Fruit fly (Drosophila melanogaster) whole organism, embryonic: ENCODE data around the gene Cbp20.

Experiments used
- B-H1 ChIP-seq: fragments of 200-800 bp; sonication (Bioruptor generic); IDR thresholded peaks from 3 replicates; pipeline ENCODE4 v1.3.6; 2022; ENCODE audit warnings: missing biosample characterization, missing genetic modification characterization
- CG10147 ChIP-seq: fragments of 200-800 bp; sonication (Bioruptor generic); optimal IDR thresholded peaks from 2 replicates; lab custom pipeline; 2019; ENCODE audit warnings: missing biosample characterization, mild to moderate bottlenecking, missing genetic modification characterization, moderate library complexity
- CG11247 ChIP-seq: fragments of 200-800 bp; sonication (Bioruptor generic); IDR thresholded peaks from 2 replicates; pipeline ENCODE4 v1.3.6; 2022; ENCODE audit warnings: missing biosample characterization, missing genetic modification characterization
- CG11398 ChIP-seq: fragments of 200-800 bp; sonication (Bioruptor generic); optimal IDR thresholded peaks from 2 replicates; lab custom pipeline; 2016; ENCODE audit warnings: missing biosample characterization, missing genetic modification characterization
- CG1233 ChIP-seq: fragments of 200-800 bp; sonication (Bioruptor generic); optimal IDR thresholded peaks from 4 replicates; lab custom pipeline; 2018; ENCODE audit warnings: missing biosample characterization, mild to moderate bottlenecking, missing genetic modification characterization
- CG16779 ChIP-seq: fragments of 200-800 bp; sonication (Bioruptor generic); IDR thresholded peaks from 2 replicates; pipeline ENCODE4 v1.3.6; 2022; ENCODE audit warnings: missing biosample characterization, missing genetic modification characterization
- CG16813 ChIP-seq: fragments of 200-800 bp; sonication (Bioruptor generic); IDR thresholded peaks from 3 replicates; pipeline ENCODE4 v1.3.6; 2022; ENCODE audit warnings: missing biosample characterization, missing genetic modification characterization; ENCODE audit not compliant: partially characterized antibody
- CG3065 ChIP-seq: fragments of 200-800 bp; sonication (Bioruptor generic); optimal IDR thresholded peaks from 2 replicates; lab custom pipeline; 2016; ENCODE audit warnings: missing biosample characterization, missing genetic modification characterization
- CG31224 ChIP-seq: fragments of 200-800 bp; sonication (Bioruptor generic); IDR thresholded peaks from 2 replicates; pipeline ENCODE4 v1.3.6; 2022; ENCODE audit warnings: missing biosample characterization, missing genetic modification characterization
- CG31365 ChIP-seq: fragments of 200-800 bp; sonication (Bioruptor generic); optimal IDR thresholded peaks from 2 replicates; lab custom pipeline; 2018; ENCODE audit warnings: missing biosample characterization, mild to moderate bottlenecking, missing genetic modification characterization
- CG4730 ChIP-seq: fragments of 200-800 bp; sonication (Bioruptor generic); IDR thresholded peaks from 2 replicates; pipeline ENCODE4 v1.3.6; 2022; ENCODE audit warnings: missing biosample characterization, missing genetic modification characterization
- CG4854 ChIP-seq: fragments of 200-800 bp; sonication (Bioruptor generic); optimal IDR thresholded peaks from 2 replicates; lab custom pipeline; 2016; ENCODE audit warnings: missing biosample characterization, missing genetic modification characterization, inconsistent platforms
- CG5180 ChIP-seq: fragments of 200-800 bp; sonication (Bioruptor generic); optimal IDR thresholded peaks from 3 replicates; lab custom pipeline; 2017; ENCODE audit warnings: missing biosample characterization, missing genetic modification characterization, mild to moderate bottlenecking, moderate library complexity, missing genetic modification reagents
- CG6175 ChIP-seq: fragments of 200-800 bp; sonication (Bioruptor generic); IDR thresholded peaks from 3 replicates; pipeline ENCODE4 v1.3.6; 2022; ENCODE audit warnings: missing biosample characterization, missing genetic modification characterization
- CG6254 ChIP-seq: fragments of 200-800 bp; sonication (Bioruptor generic); optimal IDR thresholded peaks from 3 replicates; lab custom pipeline; 2017; ENCODE audit warnings: mild to moderate bottlenecking, missing biosample characterization, missing genetic modification reagents, missing genetic modification characterization
- CG6683 ChIP-seq: fragments of 200-800 bp; sonication (Bioruptor generic); optimal IDR thresholded peaks from 2 replicates; lab custom pipeline; 2017; ENCODE audit warnings: missing biosample characterization, mild to moderate bottlenecking, missing genetic modification characterization, missing genetic modification reagents
- CG7928 ChIP-seq: fragments of 200-800 bp; sonication (Bioruptor generic); optimal IDR thresholded peaks from 2 replicates; lab custom pipeline; 2017; ENCODE audit warnings: missing biosample characterization, mild to moderate bottlenecking, missing genetic modification characterization
- CG9797 ChIP-seq: fragments of 200-800 bp; sonication (Bioruptor generic); optimal IDR thresholded peaks from 3 replicates; lab custom pipeline; 2018; ENCODE audit warnings: missing biosample characterization, mild to moderate bottlenecking, missing genetic modification characterization
- CG9876 ChIP-seq: fragments of 200-800 bp; sonication (Bioruptor generic); optimal IDR thresholded peaks from 2 replicates; lab custom pipeline; 2016; ENCODE audit warnings: missing biosample characterization, missing genetic modification characterization
- Deaf1 ChIP-seq: fragments of 200-800 bp; optimal IDR thresholded peaks from 3 replicates; lab custom pipeline; 2019; ENCODE audit warnings: missing biosample characterization, mild to moderate bottlenecking, missing genetic modification characterization, moderate library complexity
- E2f1 ChIP-seq: fragments of 200-800 bp; sonication (Bioruptor generic); IDR thresholded peaks from 2 replicates; pipeline ENCODE4 v1.3.6; 2022; ENCODE audit warnings: missing biosample characterization, missing genetic modification characterization
- Hr3 ChIP-seq: fragments of 200-800 bp; sonication (Bioruptor generic); optimal IDR thresholded peaks from 3 replicates; lab custom pipeline; 2016; ENCODE audit warnings: missing biosample characterization, missing genetic modification characterization
- Myb ChIP-seq: fragments of 200-800 bp; sonication (Bioruptor generic); optimal IDR thresholded peaks from 2 replicates; lab custom pipeline; 2016; ENCODE audit warnings: missing biosample characterization, missing genetic modification characterization
- Sry-β ChIP-seq: fragments of 200-800 bp; sonication (Bioruptor generic); optimal IDR thresholded peaks from 2 replicates; lab custom pipeline; 2018; ENCODE audit warnings: missing biosample characterization, mild to moderate bottlenecking, missing genetic modification characterization, moderate library complexity
- ara ChIP-seq: fragments of 200-800 bp; sonication (Bioruptor generic); IDR thresholded peaks from 2 replicates; pipeline ENCODE4 v1.3.6; 2022; ENCODE audit warnings: missing biosample characterization, missing genetic modification characterization
- ash1 ChIP-seq: fragments of 200-800 bp; sonication (Bioruptor generic); optimal IDR thresholded peaks from 2 replicates; lab custom pipeline; 2018; ENCODE audit warnings: missing biosample characterization, mild to moderate bottlenecking, missing genetic modification characterization
- ato ChIP-seq: fragments of 200-800 bp; sonication (Bioruptor generic); IDR thresholded peaks from 2 replicates; pipeline ENCODE4 v1.3.6; 2022; ENCODE audit warnings: missing biosample characterization, missing genetic modification characterization; ENCODE audit not compliant: partially characterized antibody
- bigmax ChIP-seq: fragments of 200-800 bp; sonication (Bioruptor generic); optimal IDR thresholded peaks from 2 replicates; lab custom pipeline; 2018; ENCODE audit warnings: missing biosample characterization, mild to moderate bottlenecking, missing genetic modification characterization
- bsh ChIP-seq, 2 experiments: fragments of 200-800 bp; sonication (Bioruptor generic); optimal IDR thresholded peaks; 2 replicates each; lab custom pipeline; 2017 to 2018; ENCODE audit warnings: mild to moderate bottlenecking in 2 of 2, missing biosample characterization in 2 of 2, missing genetic modification characterization in 2 of 2, moderate library complexity in 1 of 2
- cato ChIP-seq: fragments of 200-800 bp; sonication (Bioruptor generic); optimal IDR thresholded peaks from 2 replicates; lab custom pipeline; 2016; ENCODE audit warnings: missing biosample characterization, missing genetic modification characterization, borderline replicate concordance
- cg ChIP-seq: fragments of 200-800 bp; sonication (Bioruptor generic); optimal IDR thresholded peaks from 3 replicates; lab custom pipeline; 2019; ENCODE audit warnings: missing biosample characterization, mild to moderate bottlenecking, missing genetic modification characterization, moderate library complexity
- dmrt11E ChIP-seq: fragments of 200-800 bp; sonication (Bioruptor generic); optimal IDR thresholded peaks from 3 replicates; lab custom pipeline; 2018; ENCODE audit warnings: missing biosample characterization, mild to moderate bottlenecking, missing genetic modification characterization, moderate library complexity
- dysf ChIP-seq: fragments of 200-800 bp; sonication (Bioruptor generic); IDR thresholded peaks from 3 replicates; pipeline ENCODE4 v1.3.6; 2022; ENCODE audit warnings: missing biosample characterization, missing genetic modification characterization
- gce ChIP-seq: fragments of 200-800 bp; sonication (Bioruptor generic); IDR thresholded peaks from 3 replicates; pipeline ENCODE4 v1.3.6; 2022; ENCODE audit warnings: missing biosample characterization, missing genetic modification characterization
- gt ChIP-seq: fragments of 200-800 bp; sonication (Bioruptor generic); IDR thresholded peaks from 2 replicates; pipeline ENCODE4 v1.3.6; 2022; ENCODE audit warnings: missing biosample characterization, missing genetic modification characterization
- ham ChIP-seq: fragments of 200-800 bp; sonication (Bioruptor generic); IDR thresholded peaks from 2 replicates; pipeline ENCODE4 v1.3.6; 2022; ENCODE audit warnings: missing biosample characterization, missing genetic modification characterization
- lab ChIP-seq: fragments of 200-800 bp; sonication (Bioruptor generic); optimal IDR thresholded peaks from 3 replicates; lab custom pipeline; 2017; ENCODE audit warnings: missing biosample characterization, missing genetic modification characterization, mild to moderate bottlenecking, moderate library complexity, missing genetic modification reagents
- luna ChIP-seq: fragments of 200-800 bp; sonication (Bioruptor generic); optimal IDR thresholded peaks from 2 replicates; lab custom pipeline; 2016; ENCODE audit warnings: missing biosample characterization, missing genetic modification characterization
- nau ChIP-seq: fragments of 200-800 bp; sonication (Bioruptor generic); optimal IDR thresholded peaks from 3 replicates; lab custom pipeline; 2017; ENCODE audit warnings: missing biosample characterization, mild to moderate bottlenecking, missing genetic modification characterization, missing genetic modification reagents
- nerfin-1 ChIP-seq: fragments of 200-800 bp; sonication (Bioruptor generic); optimal IDR thresholded peaks from 3 replicates; lab custom pipeline; 2019; ENCODE audit warnings: missing biosample characterization, mild to moderate bottlenecking, missing genetic modification characterization, moderate library complexity
- prd ChIP-seq, 3 experiments: fragments of >200 bp in 2 of 3; fragments of 200-800 bp in 1 of 3; sonication (Bioruptor generic) in 1 of 3; optimal IDR thresholded peaks in 2 of 3; IDR thresholded peaks in 1 of 3; 2 replicates in 2 of 3; 3 replicates in 1 of 3; pipeline versions ENCODE4 v1.3.6 to Lab custom; 2017 to 2022; ENCODE audit warnings: missing biosample characterization in 1 of 3, missing genetic modification characterization in 1 of 3
- ranshi ChIP-seq: fragments of 200-800 bp; sonication (Bioruptor generic); IDR thresholded peaks from 2 replicates; pipeline ENCODE4 v1.3.6; 2022; ENCODE audit warnings: missing biosample characterization, missing genetic modification characterization
- row ChIP-seq: fragments of 200-800 bp; sonication (Bioruptor generic); IDR thresholded peaks from 3 replicates; pipeline ENCODE4 v1.3.6; 2022; ENCODE audit warnings: missing biosample characterization, missing genetic modification characterization
- seq ChIP-seq: fragments of 200-800 bp; sonication (Bioruptor generic); IDR thresholded peaks from 2 replicates; pipeline ENCODE4 v1.3.6; 2022; ENCODE audit warnings: missing biosample characterization, missing genetic modification characterization
- sisA ChIP-seq: fragments of 200-800 bp; sonication (Bioruptor generic); IDR thresholded peaks from 2 replicates; pipeline ENCODE4 v1.3.6; 2022; ENCODE audit warnings: missing biosample characterization, missing genetic modification characterization
- slp2 ChIP-seq: fragments of 200-800 bp; sonication (Bioruptor generic); optimal IDR thresholded peaks from 2 replicates; lab custom pipeline; 2016; ENCODE audit warnings: missing biosample characterization, missing genetic modification characterization
- so ChIP-seq: fragments of 200-800 bp; sonication (Bioruptor generic); IDR thresholded peaks from 3 replicates; pipeline ENCODE4 v1.3.6; 2022; ENCODE audit warnings: missing biosample characterization, missing genetic modification characterization
- sqz ChIP-seq: fragments of 200-800 bp; sonication (Bioruptor generic); optimal IDR thresholded peaks from 3 replicates; lab custom pipeline; 2018; ENCODE audit warnings: missing biosample characterization, mild to moderate bottlenecking, missing genetic modification characterization
- sr ChIP-seq: fragments of 200-800 bp; sonication (Bioruptor generic); IDR thresholded peaks from 3 replicates; pipeline ENCODE4 v1.3.6; 2022; ENCODE audit warnings: missing biosample characterization, missing genetic modification characterization
- trh ChIP-seq: fragments of 200-800 bp; sonication (Bioruptor generic); optimal IDR thresholded peaks from 2 replicates; lab custom pipeline; 2016; ENCODE audit warnings: missing biosample characterization, missing genetic modification characterization

Cbp20 gene

DNA sequence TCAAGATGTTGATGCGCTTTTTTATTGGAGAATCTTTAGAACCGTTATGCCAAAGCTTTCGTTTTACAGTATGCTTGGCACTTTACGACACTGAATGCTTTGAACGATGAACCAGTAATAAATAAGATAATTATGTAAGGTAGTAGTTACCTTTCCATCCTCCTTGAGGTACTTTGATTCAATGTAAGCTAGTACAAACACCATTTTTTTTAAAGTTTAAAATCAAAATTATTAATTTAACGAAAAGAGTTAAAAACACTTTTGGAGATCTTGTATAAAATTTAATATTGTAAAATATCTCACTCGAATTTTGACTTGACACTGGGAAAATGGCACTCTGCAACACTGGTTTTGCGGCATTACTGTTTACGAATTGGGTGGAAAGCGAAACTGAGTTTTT, 20.9 kb downstream of the Cbp20 start, which contains the start of the genes Arp5 and CG7208 (continued):
- TF ChIP-seq CG1233 (peak; percentile 64), ranshi (GFP tag; lab: Robert Waterston, UW) (peak; percentile 57), CG6683 (peak; percentile 39), Deaf1 (tag; lab: Kevin White, UChicago) (no peak), gt (GFP tag; lab: Robert Waterston, UW) (no peak), luna (GFP tag; lab: Kevin White, UChicago) (peak; percentile 51), ato (GFP tag; lab: Robert Waterston, UW) (no peak), CG6254 (GFP tag; lab: Kevin White, UChicago) (peak; percentile 16), ash1 (GFP tag; lab: Kevin White, UChicago) (no peak), ham (GFP tag; lab: Robert Waterston, UW) (no peak), CG11398 (GFP tag; lab: Kevin White, UChicago) (no peak), CG4854 (GFP tag; lab: Kevin White, UChicago) (peak; percentile 58), slp2 (GFP tag; lab: Kevin White, UChicago) (peak; percentile 44), CG7928 (GFP tag; lab: Kevin White, UChicago) (peak; percentile 30), cg (no peak), CG31365 (tag; lab: Kevin White, UChicago) (no peak), ara (GFP tag; lab: Robert Waterston, UW) (0 out of 2 replicates have a peak, but pooled peaks have one; percentile 31), sisA (GFP tag; lab: Robert Waterston, UW) (peak; percentile 62), B-H1 (GFP tag; lab: Robert Waterston, UW) (peak; percentile 29; the same call in 1 of the 3 replicates), CG16779 (GFP tag; lab: Robert Waterston, UW) (no peak), lab (GFP tag; lab: Kevin White, UChicago) (no peak), CG6175 (GFP tag; lab: Robert Waterston, UW) (no peak), sqz (GFP tag; lab: Kevin White, UChicago) (no peak), nerfin-1 (peak; percentile 45), CG5180 (GFP tag; lab: Kevin White, UChicago) (no peak), CG16813 (GFP tag; lab: Robert Waterston, UW) (no peak), CG10147 (GFP tag; lab: Kevin White, UChicago) (peak; percentile 59), dysf (GFP tag; lab: Robert Waterston, UW) (peak; percentile 70), prd (optimal IDR thresholded peaks at IDR 0.05; lab: Kevin White, UChicago) (no peak), prd (GFP tag; IDR thresholded peaks at IDR 0.05; lab: Robert Waterston, UW) (peak; percentile 66), CG31224 (GFP tag; lab: Robert Waterston, UW) (peak; percentile 35; the same call in 1 of the 2 replicates), trh (peak; percentile 23), CG3065 (GFP tag; lab: Kevin White, UChicago) (no peak), Hr3 (peak; percentile 75), gce (GFP tag; lab: Robert Waterston, UW) (no peak), CG11247 (GFP tag; lab: Robert Waterston, UW) (peak; percentile 39; the same call in 1 of the 2 replicates), row (GFP tag; lab: Robert Waterston, UW) (peak; percentile 84), E2f1 (0 out of 2 replicates have a peak, but pooled peaks have one; percentile 30), cato (GFP tag; lab: Kevin White, UChicago) (peak; percentile 34), CG9876 (GFP tag; lab: Kevin White, UChicago) (no peak), Myb (GFP tag; lab: Kevin White, UChicago) (peak; percentile 86), seq (GFP tag; lab: Robert Waterston, UW) (no peak; the same call in 1 of the 2 replicates), CG4730 (GFP tag; lab: Robert Waterston, UW) (no peak), dmrt11E (tag; lab: Kevin White, UChicago) (peak; percentile 34), Sry-β (GFP tag; lab: Kevin White, UChicago) (peak; percentile 73), bsh (GFP tag; optimal IDR thresholded peaks at IDR 0.05; lab: Kevin White, UChicago) (peak in 1 of 2 experiments; percentile 70), CG9797 (GFP tag; lab: Kevin White, UChicago) (no peak), nau (no peak), sr (GFP tag; lab: Robert Waterston, UW) (no peak), bigmax (no peak), so (GFP tag; lab: Robert Waterston, UW) (no peak)
